Worm (Caenorhabditis elegans): Measurements from ENCODE around the gene K04C1.3.

DNA sequence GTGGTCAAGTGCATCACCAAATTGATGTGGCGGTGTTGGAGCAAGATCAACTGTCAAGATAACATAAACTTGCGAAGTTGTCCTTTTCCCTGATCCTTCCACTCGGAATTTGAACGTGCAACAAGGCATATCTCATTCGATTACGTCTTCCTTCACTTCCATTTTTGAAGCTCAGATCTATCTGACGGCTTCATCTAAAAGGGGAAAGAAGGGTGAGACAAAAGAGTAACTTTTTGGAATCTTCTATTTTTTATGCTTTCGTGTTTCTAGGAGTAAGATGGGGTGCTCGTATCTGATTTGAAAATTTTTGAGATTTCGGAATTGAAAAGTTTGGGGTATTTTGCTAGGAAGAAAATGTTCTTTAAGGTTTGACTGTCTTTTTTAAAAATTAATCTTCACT lies 24.0 kb upstream of the K04C1.3 start:
- TF ChIP-seq klf-2 (GFP tag; conservative IDR thresholded peaks at IDR 0.05): no peak
- no peak for TF ChIP-seq tab-1 (GFP tag; IDR thresholded peaks at IDR 0.05)
- TF ChIP-seq flt-1 (GFP tag; IDR thresholded peaks at IDR 0.05): no peak
- TF ChIP-seq med-1 (GFP tag; optimal IDR thresholded peaks at IDR 0.05; ENCODE audit: insufficient read depth): no peak
- no peak for TF ChIP-seq cog-1 (tag; optimal IDR thresholded peaks at IDR 0.05)
- no peak for TF ChIP-seq T22C8.4 (GFP tag; IDR thresholded peaks at IDR 0.05)
- no peak for TF ChIP-seq ztf-29 (GFP tag; IDR thresholded peaks at IDR 0.05)
- no peak for TF ChIP-seq ref-1 (GFP tag; conservative IDR thresholded peaks at IDR 0.05)

Data from whole organism, midembryonic.